Worm (Caenorhabditis elegans) whole organism, L2 larva: ENCODE data around the gene cest-34.

Experiments used
- blmp-1 ChIP-seq: sonication (generic microtip); optimal IDR thresholded peaks from 2 replicates; lab custom pipeline; 2017; ENCODE audit warnings: missing genetic modification characterization, mild to moderate bottlenecking, missing compliant biosample characterization, antibody characterized with exemption, moderate library complexity; ENCODE audit not compliant: insufficient read depth
- lin-39 ChIP-seq: fragments of 150-350 bp; optimal IDR thresholded peaks from 2 replicates; lab custom pipeline; 2014; ENCODE audit warnings: missing biosample characterization, missing genetic modification reagents, missing genetic modification characterization
- mdl-1 ChIP-seq, 2 experiments: fragments of 150-350 bp in 1 of 2; sonication (generic microtip) in 1 of 2; optimal IDR thresholded peaks; 2 replicates each; lab custom pipeline; 2017; ENCODE audit warnings: missing biosample characterization in 2 of 2, missing genetic modification characterization in 2 of 2
- nhr-129 ChIP-seq: fragments of 150-350 bp; optimal IDR thresholded peaks from 2 replicates; lab custom pipeline; 2014; ENCODE audit warnings: missing biosample characterization, missing genetic modification characterization
- nhr-21 ChIP-seq: fragments of 150-350 bp; optimal IDR thresholded peaks from 2 replicates; lab custom pipeline; 2014; ENCODE audit warnings: missing biosample characterization, missing genetic modification characterization
- nhr-25 ChIP-seq: fragments of 150-350 bp; sonication (generic microtip); optimal IDR thresholded peaks from 3 replicates; lab custom pipeline; 2014; ENCODE audit warnings: missing biosample characterization, missing genetic modification characterization
- skn-1 ChIP-seq: sonication (generic microtip); optimal IDR thresholded peaks from 2 replicates; lab custom pipeline; 2017; ENCODE audit warnings: missing biosample characterization, missing genetic modification characterization
- zag-1 ChIP-seq: fragments of 150-350 bp; optimal IDR thresholded peaks from 2 replicates; lab custom pipeline; 2014; ENCODE audit warnings: missing biosample characterization, missing genetic modification characterization
- ztf-11 ChIP-seq: sonication (generic microtip); optimal IDR thresholded peaks from 2 replicates; lab custom pipeline; 2017; ENCODE audit warnings: missing biosample characterization, missing genetic modification characterization

ce11 chrV:6658765-6659164 is 17.8 kb upstream of the cest-34 start:
- TF ChIP-seq skn-1 (tag; lab: Kevin White, UChicago) (no peak), nhr-21 (tag; lab: Kevin White, UChicago) (no peak), ztf-11 (no peak), mdl-1 (tag; optimal IDR thresholded peaks at IDR 0.05; lab: Kevin White, UChicago) (peak in 1 of 2 experiments; percentile 57), blmp-1 (no peak), zag-1 (tag; lab: Kevin White, UChicago) (peak; percentile 66), lin-39 (no peak), nhr-25 (tag; lab: Kevin White, UChicago) (no peak), nhr-129 (tag; lab: Kevin White, UChicago) (peak; percentile 67)
